Worm (Caenorhabditis elegans) whole organism, L4 larva: ENCODE data around the gene F58G1.2.

Experiments used
- D1046.2 ChIP-seq: fragments of 200-800 bp; sonication (Bioruptor generic); IDR thresholded peaks from 2 replicates; pipeline ENCODE4 v1.3.6; 2022; ENCODE audit warnings: missing genetic modification characterization, missing compliant biosample characterization
- F10B5.3 ChIP-seq: sonication (generic microtip); optimal IDR thresholded peaks from 2 replicates; lab custom pipeline; 2016; ENCODE audit warnings: mild to moderate bottlenecking, missing genetic modification characterization, missing compliant biosample characterization
- F37D6.2 ChIP-seq: sonication (generic microtip); optimal IDR thresholded peaks from 2 replicates; lab custom pipeline; 2016; ENCODE audit warnings: mild to moderate bottlenecking, missing genetic modification characterization, missing compliant biosample characterization
- F44E2.7 ChIP-seq: fragments of 200-800 bp; sonication (Bioruptor generic); IDR thresholded peaks from 2 replicates; pipeline ENCODE4 v2.1.2; 2022; ENCODE audit warnings: missing genetic modification characterization, missing compliant biosample characterization
- F49E8.2 ChIP-seq: sonication (generic microtip); optimal IDR thresholded peaks from 2 replicates; lab custom pipeline; 2016; ENCODE audit warnings: missing compliant biosample characterization, mild to moderate bottlenecking, missing genetic modification characterization, borderline replicate concordance
- T26A8.4 ChIP-seq: fragments of 200-800 bp; sonication (Bioruptor generic); IDR thresholded peaks from 2 replicates; pipeline ENCODE4 v1.3.6; 2022; ENCODE audit warnings: missing genetic modification characterization, missing compliant biosample characterization
- Y105C5A.15 ChIP-seq: fragments of 200-800 bp; sonication (Bioruptor generic); IDR thresholded peaks from 2 replicates; pipeline ENCODE4 v1.3.6; 2022; ENCODE audit warnings: missing genetic modification characterization, missing compliant biosample characterization
- aha-1 ChIP-seq: fragments of 150-350 bp; peaks from one replicate; lab custom pipeline; 2014; ENCODE audit warnings: missing biosample characterization, missing genetic modification characterization
- ama-1 ChIP-seq: fragments of 150-350 bp; optimal IDR thresholded peaks from 2 replicates; lab custom pipeline; 2014; ENCODE audit warnings: inconsistent platforms, mixed read lengths
- ceh-62 ChIP-seq: sonication (generic microtip); optimal IDR thresholded peaks from 2 replicates; lab custom pipeline; 2017; ENCODE audit warnings: missing biosample characterization, missing genetic modification characterization
- daf-16 ChIP-seq, 3 experiments: sonication (generic microtip); optimal IDR thresholded peaks; 2 replicates each; lab custom pipeline; 2016 to 2017; ENCODE audit warnings: missing genetic modification characterization in 3 of 3, missing genetic modification reagents in 3 of 3, mild to moderate bottlenecking in 2 of 3, missing compliant biosample characterization in 2 of 3, missing biosample characterization in 1 of 3, moderate library complexity in 1 of 3
- dmd-8 ChIP-seq: fragments of 200-800 bp; sonication (Bioruptor generic); IDR thresholded peaks from 2 replicates; pipeline ENCODE4 v1.3.6; 2022; ENCODE audit warnings: missing genetic modification characterization, missing compliant biosample characterization
- egl-27 ChIP-seq: sonication (generic microtip); optimal IDR thresholded peaks from 3 replicates; lab custom pipeline; 2017; ENCODE audit warnings: missing biosample characterization, missing genetic modification reagents, missing genetic modification characterization
- fos-1 ChIP-seq: fragments of 150-350 bp; optimal IDR thresholded peaks from 2 replicates; lab custom pipeline; 2014; ENCODE audit warnings: missing biosample characterization, missing genetic modification characterization
- gei-8 ChIP-seq: fragments of 200-800 bp; sonication (Bioruptor generic); optimal IDR thresholded peaks from 2 replicates; lab custom pipeline; 2018; ENCODE audit warnings: mild to moderate bottlenecking, missing genetic modification characterization, missing compliant biosample characterization
- hlh-30 ChIP-seq: sonication (generic microtip); optimal IDR thresholded peaks from 2 replicates; lab custom pipeline; 2017; ENCODE audit warnings: antibody characterized with exemption, mild to moderate bottlenecking, missing genetic modification characterization, missing compliant biosample characterization; ENCODE audit not compliant: insufficient read depth
- lin-15B ChIP-seq: fragments of 150-350 bp; sonication (generic microtip); optimal IDR thresholded peaks from 3 replicates; lab custom pipeline; 2014; ENCODE audit warnings: missing biosample characterization, missing genetic modification characterization
- lin-38 ChIP-seq: fragments of 200-800 bp; sonication (Bioruptor generic); IDR thresholded peaks from 2 replicates; pipeline ENCODE4 v1.3.6; 2022; ENCODE audit warnings: missing genetic modification reagents, missing genetic modification characterization, missing compliant biosample characterization
- lin-39 ChIP-seq: fragments of 150-350 bp; optimal IDR thresholded peaks from 2 replicates; lab custom pipeline; 2014; ENCODE audit warnings: missing biosample characterization, missing genetic modification reagents, missing genetic modification characterization
- madf-5 ChIP-seq, 2 experiments: fragments of 200-800 bp; sonication (Bioruptor generic); IDR thresholded peaks; 2 replicates each; pipeline ENCODE4 v1.3.6; 2022; ENCODE audit warnings: missing compliant biosample characterization in 2 of 2, missing genetic modification characterization in 2 of 2
- mdl-1 ChIP-seq, 2 experiments: fragments of 150-350 bp in 1 of 2; sonication (generic microtip) in 1 of 2; optimal IDR thresholded peaks; 2 replicates each; lab custom pipeline; 2014 to 2017; ENCODE audit warnings: missing biosample characterization in 2 of 2, missing genetic modification characterization in 2 of 2
- mep-1 ChIP-seq: fragments of 150-350 bp; sonication (generic microtip); optimal IDR thresholded peaks from 3 replicates; lab custom pipeline; 2014; ENCODE audit warnings: missing biosample characterization, missing genetic modification characterization
- nhr-6 ChIP-seq: fragments of 150-350 bp; optimal IDR thresholded peaks from 2 replicates; lab custom pipeline; 2014; ENCODE audit warnings: missing biosample characterization, missing genetic modification characterization
- nhr-77 ChIP-seq: fragments of 150-350 bp; optimal IDR thresholded peaks from 2 replicates; lab custom pipeline; 2014; ENCODE audit warnings: missing biosample characterization, missing genetic modification characterization
- snpc-4 ChIP-seq: fragments of 150-350 bp; optimal IDR thresholded peaks from 2 replicates; lab custom pipeline; 2014; ENCODE audit warnings: missing biosample characterization, missing genetic modification characterization
- spr-1 ChIP-seq: sonication (generic microtip); optimal IDR thresholded peaks from 2 replicates; lab custom pipeline; 2016; ENCODE audit warnings: mild to moderate bottlenecking, missing genetic modification characterization, missing compliant biosample characterization
- unc-130 ChIP-seq: sonication (generic microtip); optimal IDR thresholded peaks from 2 replicates; lab custom pipeline; 2016; ENCODE audit warnings: missing genetic modification reagents, missing genetic modification characterization, missing compliant biosample characterization
- vab-7 ChIP-seq: fragments of 200-800 bp; sonication (Bioruptor generic); IDR thresholded peaks from 2 replicates; pipeline ENCODE4 v1.3.6; 2022; ENCODE audit warnings: missing genetic modification reagents, missing genetic modification characterization, missing compliant biosample characterization

Gene F58G1.2

ce11 chrII:12878697-12879096 is 40.1 kb downstream of the F58G1.2 start (continued):
- TF ChIP-seq F10B5.3 (tag; lab: Kevin White, UChicago) (no peak), mdl-1 (tag; optimal IDR thresholded peaks at IDR 0.05; lab: Kevin White, UChicago) (peak; percentile 43 to 90), egl-27 (tag; lab: Kevin White, UChicago) (no peak), nhr-6 (tag; lab: Kevin White, UChicago) (peak; percentile 58), gei-8 (GFP tag; lab: Kevin White, UChicago) (peak; percentile 41), snpc-4 (tag; lab: Kevin White, UChicago) (no peak)

- TF ChIP-seq daf-16 (GFP tag; optimal IDR thresholded peaks at IDR 0.05; lab: Kevin White, UChicago), result peak in 1 of 2 experiments; percentile 52
- TF ChIP-seq daf-16 (tag; optimal IDR thresholded peaks at IDR 0.05; lab: Kevin White, UChicago), result no peak
- TF ChIP-seq fos-1 (tag; lab: Kevin White, UChicago), result no peak
These were observed 40.6 kb downstream of the F58G1.2 start, which contains the start of gene gsy-1 for ce11 chrII:12878071-12878668. Gene gsy-1 (minus strand): TSS chrII:12878121.

ce11 chrII:12866079-12866478 is 52.7 kb downstream of the F58G1.2 start:
- TF ChIP-seq F44E2.7 (GFP tag; lab: Robert Waterston, UW) (0 out of 2 replicates have a peak, but pooled peaks have one; percentile 25), T26A8.4 (0 out of 2 replicates have a peak, but pooled peaks have one; percentile 13), nhr-77 (tag; lab: Kevin White, UChicago) (peak; percentile 1), F49E8.2 (tag; lab: Kevin White, UChicago) (no peak), dmd-8 (0 out of 2 replicates have a peak, but pooled peaks have one; percentile 60), ceh-62 (tag; lab: Kevin White, UChicago) (no peak), lin-39 (no peak), aha-1 (peak; percentile 85), ama-1 (lab: Kevin White, UChicago) (peak; percentile 56)

- TF ChIP-seq unc-130 (GFP tag; lab: Kevin White, UChicago) (no peak), mep-1 (tag; lab: Kevin White, UChicago) (no peak), lin-15B (tag; lab: Kevin White, UChicago) (no peak), D1046.2 (GFP tag; lab: Robert Waterston, UW) (no peak), Y105C5A.15 (GFP tag; lab: Robert Waterston, UW) (no peak), snpc-4 (tag; lab: Kevin White, UChicago) (no peak), F37D6.2 (tag; lab: Kevin White, UChicago) (no peak), madf-5 (GFP tag; IDR thresholded peaks at IDR 0.05; lab: Robert Waterston, UW) (no peak), hlh-30 (tag; lab: Kevin White, UChicago) (no peak), lin-38 (GFP tag; lab: Robert Waterston, UW) (no peak), vab-7 (GFP tag; lab: Robert Waterston, UW) (no peak), spr-1 (tag; lab: Kevin White, UChicago) (no peak), lin-39 (no peak)
These were observed 53.2 kb downstream of the F58G1.2 start, which contains the start of gene snf-5 for ce11 chrII:12865604-12866003. Gene snf-5 (minus strand): TSS chrII:12865785.
